Fruit fly (Drosophila melanogaster) whole organism, pupa: ENCODE measurements around the gene RpL23A.

Experiments
- CG10348 ChIP-seq: fragments of 200-800 bp; sonication (Bioruptor generic); IDR thresholded peaks from 2 replicates; pipeline ENCODE4 v1.3.6; 2022; ENCODE audit warnings: missing biosample characterization, missing genetic modification characterization
- CG12605 ChIP-seq: fragments of 200-800 bp; sonication (Bioruptor generic); IDR thresholded peaks from 2 replicates; pipeline ENCODE4 v1.3.6; 2022; ENCODE audit warnings: missing biosample characterization, missing genetic modification characterization
- CG13204 ChIP-seq: fragments of 200-800 bp; sonication (Bioruptor generic); optimal IDR thresholded peaks from 2 replicates; lab custom pipeline; 2018; ENCODE audit warnings: missing biosample characterization, mild to moderate bottlenecking, missing genetic modification characterization, moderate library complexity
- CG14655 ChIP-seq: fragments of 200-800 bp; sonication (Bioruptor generic); optimal IDR thresholded peaks from 3 replicates; lab custom pipeline; 2017; ENCODE audit warnings: mild to moderate bottlenecking, missing biosample characterization, missing genetic modification reagents, missing genetic modification characterization
- CG15710 ChIP-seq: fragments of 200-800 bp; sonication (Bioruptor generic); optimal IDR thresholded peaks from 2 replicates; lab custom pipeline; 2018; ENCODE audit warnings: missing biosample characterization, mild to moderate bottlenecking, missing genetic modification characterization, moderate library complexity
- CG17806 ChIP-seq: fragments of 200-800 bp; sonication (Bioruptor generic); optimal IDR thresholded peaks from 2 replicates; lab custom pipeline; 2018; ENCODE audit warnings: missing biosample characterization, mild to moderate bottlenecking, missing genetic modification characterization, moderate library complexity
- CG32121 ChIP-seq: fragments of 200-800 bp; sonication (Bioruptor generic); IDR thresholded peaks from 2 replicates; pipeline ENCODE4 v1.3.6; 2022; ENCODE audit warnings: missing biosample characterization, missing genetic modification characterization
- CG34367 ChIP-seq: fragments of 200-800 bp; sonication (Bioruptor generic); optimal IDR thresholded peaks from 2 replicates; lab custom pipeline; 2018; ENCODE audit warnings: missing biosample characterization, mild to moderate bottlenecking, missing genetic modification characterization
- CG4496 ChIP-seq: fragments of 200-800 bp; sonication (Bioruptor generic); IDR thresholded peaks from 3 replicates; pipeline ENCODE4 v1.3.6; 2022; ENCODE audit warnings: missing biosample characterization, missing genetic modification characterization
- CG8159 ChIP-seq: fragments of 200-800 bp; sonication (Bioruptor generic); optimal IDR thresholded peaks from 3 replicates; lab custom pipeline; 2018; ENCODE audit warnings: missing biosample characterization, mild to moderate bottlenecking, missing genetic modification characterization, moderate library complexity
- CG8301 ChIP-seq: fragments of 200-800 bp; sonication (Bioruptor generic); optimal IDR thresholded peaks from 2 replicates; lab custom pipeline; 2018; ENCODE audit warnings: missing biosample characterization, mild to moderate bottlenecking, missing genetic modification characterization
- CG9948 ChIP-seq: fragments of 200-800 bp; sonication (Bioruptor generic); optimal IDR thresholded peaks from 2 replicates; lab custom pipeline; 2018; ENCODE audit warnings: missing biosample characterization, mild to moderate bottlenecking, missing genetic modification characterization, moderate library complexity
- D1 ChIP-seq: fragments of 200-800 bp; sonication (Bioruptor generic); optimal IDR thresholded peaks from 2 replicates; lab custom pipeline; 2018; ENCODE audit warnings: missing biosample characterization, mild to moderate bottlenecking, missing genetic modification characterization, moderate library complexity
- EcR ChIP-seq: fragments of 200-800 bp; sonication (Bioruptor generic); optimal IDR thresholded peaks from 3 replicates; lab custom pipeline; 2019; ENCODE audit warnings: missing biosample characterization, missing genetic modification characterization, mild to moderate bottlenecking, moderate library complexity, missing genetic modification reagents
- Ets98B ChIP-seq: fragments of 200-800 bp; sonication (Bioruptor generic); IDR thresholded peaks from 2 replicates; pipeline ENCODE4 v1.3.6; 2022; ENCODE audit warnings: missing biosample characterization, missing genetic modification characterization
- Pif1A ChIP-seq: fragments of 200-800 bp; sonication (Bioruptor generic); optimal IDR thresholded peaks from 3 replicates; lab custom pipeline; 2016; ENCODE audit warnings: missing biosample characterization, missing genetic modification characterization
- Pif1B ChIP-seq: fragments of 200-800 bp; sonication (Bioruptor generic); optimal IDR thresholded peaks from 3 replicates; lab custom pipeline; 2016; ENCODE audit warnings: missing biosample characterization, missing genetic modification characterization
- Snoo ChIP-seq: fragments of 200-800 bp; sonication (Bioruptor generic); optimal IDR thresholded peaks from 3 replicates; lab custom pipeline; 2017; ENCODE audit warnings: missing biosample characterization, mild to moderate bottlenecking, missing genetic modification characterization, inconsistent platforms
- fd96Ca ChIP-seq: fragments of 200-800 bp; sonication (Bioruptor generic); IDR thresholded peaks from 3 replicates; pipeline ENCODE4 v1.3.6; 2022; ENCODE audit warnings: missing biosample characterization, missing genetic modification characterization
- gl ChIP-seq: fragments of 200-800 bp; sonication (Bioruptor generic); optimal IDR thresholded peaks from 2 replicates; lab custom pipeline; 2018; ENCODE audit warnings: missing biosample characterization, mild to moderate bottlenecking, missing genetic modification characterization
- rn ChIP-seq: fragments of 200-800 bp; sonication (Bioruptor generic); IDR thresholded peaks from 2 replicates; pipeline ENCODE4 v1.3.6; 2022; ENCODE audit warnings: missing biosample characterization, missing genetic modification characterization

The RpL23A gene

DNA sequence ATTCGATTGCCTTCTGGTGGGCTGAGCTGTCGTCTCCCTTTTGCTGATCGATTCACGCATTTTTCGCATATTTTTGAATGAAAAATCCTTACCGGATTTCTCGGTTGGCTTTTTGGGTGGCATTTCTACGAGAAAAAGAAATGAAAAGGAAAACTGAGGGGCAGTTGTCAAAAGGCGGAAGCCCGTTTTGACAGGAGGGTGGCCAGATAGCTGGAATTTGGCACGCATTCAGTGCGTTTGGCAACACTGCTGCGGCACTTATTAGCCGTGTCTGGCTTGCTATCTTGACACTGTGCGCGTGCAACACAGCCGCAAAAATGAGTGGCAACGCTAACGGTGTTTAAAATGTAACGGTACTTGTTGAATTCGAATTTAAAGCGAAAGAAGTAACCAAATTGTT lies at the start of gene RpL23A:
Gene RpL23A, minus strand, starts transcription at position 151 of the 400 bp plus-strand sequence.
- peak; percentile 29 for TF ChIP-seq gl (tag; lab: Kevin White, UChicago)
- TF ChIP-seq Pif1A: no peak
- TF ChIP-seq CG17806: peak; percentile 47
- TF ChIP-seq CG9948: peak; percentile 40
- peak; percentile 68 for TF ChIP-seq CG32121 (GFP tag; lab: Robert Waterston, UW)
- TF ChIP-seq CG12605: peak; percentile 46; the same call in 1 of the 2 replicates
- peak; percentile 92 for TF ChIP-seq CG4496 (GFP tag; lab: Robert Waterston, UW)
- TF ChIP-seq Ets98B: peak; percentile 74
- peak; percentile 75 for TF ChIP-seq CG34367
- TF ChIP-seq CG13204 (GFP tag; lab: Kevin White, UChicago): peak; percentile 40
- TF ChIP-seq CG8159 (tag; lab: Kevin White, UChicago): peak; percentile 61
- TF ChIP-seq CG10348 (GFP tag; lab: Robert Waterston, UW): no peak
- no peak for TF ChIP-seq EcR (GFP tag; lab: Kevin White, UChicago)
- no peak for TF ChIP-seq CG14655
- TF ChIP-seq rn (GFP tag; lab: Robert Waterston, UW): peak; percentile 81
- TF ChIP-seq fd96Ca (GFP tag; lab: Robert Waterston, UW): peak; percentile 85
- no peak for TF ChIP-seq Pif1B (GFP tag; lab: Kevin White, UChicago)
- peak; percentile 92 for TF ChIP-seq Snoo (tag; lab: Kevin White, UChicago)
- TF ChIP-seq CG15710 (tag; lab: Kevin White, UChicago): peak; percentile 63

dm6 chr3L:1711218-1711617 lies 42.8 kb upstream of the RpL23A start:
- TF ChIP-seq CG17806: peak; percentile 34
- no peak for TF ChIP-seq fd96Ca (GFP tag; lab: Robert Waterston, UW)
- TF ChIP-seq gl (tag; lab: Kevin White, UChicago): no peak
- TF ChIP-seq CG32121 (GFP tag; lab: Robert Waterston, UW): no peak
- peak; percentile 63 for TF ChIP-seq CG15710 (tag; lab: Kevin White, UChicago)
- no peak for TF ChIP-seq CG4496 (GFP tag; lab: Robert Waterston, UW)
- TF ChIP-seq Pif1B (GFP tag; lab: Kevin White, UChicago): no peak
- TF ChIP-seq D1 (tag; lab: Kevin White, UChicago): no peak
- no peak for TF ChIP-seq EcR (GFP tag; lab: Kevin White, UChicago)
- no peak for TF ChIP-seq Snoo (tag; lab: Kevin White, UChicago)
- no peak for TF ChIP-seq rn (GFP tag; lab: Robert Waterston, UW)
- TF ChIP-seq CG34367: peak; percentile 52
- no peak for TF ChIP-seq CG12605
- TF ChIP-seq CG8159 (tag; lab: Kevin White, UChicago): peak; percentile 67
- TF ChIP-seq, all 21 proteins: peak for 4

dm6 chr3L:1710562-1710961 lies 42.1 kb upstream of the RpL23A start:
- TF ChIP-seq gl (tag; lab: Kevin White, UChicago) (no peak), CG34367 (no peak), CG12605 (no peak), EcR (GFP tag; lab: Kevin White, UChicago) (no peak), Ets98B (no peak), CG32121 (GFP tag; lab: Robert Waterston, UW) (no peak), CG15710 (tag; lab: Kevin White, UChicago) (peak; percentile 27), CG13204 (GFP tag; lab: Kevin White, UChicago) (no peak), CG14655 (peak; percentile 39), CG4496 (GFP tag; lab: Robert Waterston, UW) (peak; percentile 54; the same call in 1 of the 3 replicates), CG8301 (no peak), fd96Ca (GFP tag; lab: Robert Waterston, UW) (peak; percentile 56; the same call in 1 of the 3 replicates), D1 (tag; lab: Kevin White, UChicago) (no peak), CG8159 (tag; lab: Kevin White, UChicago) (peak; percentile 61), Snoo (tag; lab: Kevin White, UChicago) (no peak), Pif1B (GFP tag; lab: Kevin White, UChicago) (no peak), CG10348 (GFP tag; lab: Robert Waterston, UW) (no peak), CG9948 (peak; percentile 42), Pif1A (peak; percentile 32), CG17806 (peak; percentile 51), rn (GFP tag; lab: Robert Waterston, UW) (no peak)
- TF ChIP-seq, all 21 proteins: peak for 8

DNA sequence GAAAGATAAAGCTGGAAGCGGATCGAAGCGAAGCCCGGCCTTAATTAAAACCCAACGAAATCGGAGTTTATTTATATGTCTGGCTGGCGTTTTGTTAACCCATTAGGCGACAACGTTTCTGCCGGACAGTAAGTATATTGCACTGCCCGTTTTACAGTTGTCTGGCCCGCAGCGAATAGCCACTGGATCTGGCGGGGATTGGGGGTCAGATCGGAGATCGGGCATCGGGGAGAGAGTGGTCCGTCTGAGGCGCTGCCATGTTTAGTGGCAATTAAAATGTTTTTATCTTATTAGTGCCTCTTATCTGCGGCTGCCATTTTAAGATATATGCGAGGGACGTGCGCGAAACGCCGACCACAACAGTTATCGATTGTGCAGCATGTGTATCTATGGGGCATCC lies 40.7 kb upstream of the RpL23A start:
- TF ChIP-seq EcR (GFP tag; lab: Kevin White, UChicago): peak; percentile 52
- no peak for TF ChIP-seq CG8159 (tag; lab: Kevin White, UChicago)

dm6 chr3L:1702367-1702927 lies 34.0 kb upstream of the RpL23A start, which contains the start of gene CG13931:
Gene CG13931, minus strand, starts transcription at chr3L:1702407.
- TF ChIP-seq CG8159 (tag; lab: Kevin White, UChicago): peak; percentile 69
- TF ChIP-seq EcR (GFP tag; lab: Kevin White, UChicago): peak; percentile 60
- peak; percentile 56 for TF ChIP-seq rn (GFP tag; lab: Robert Waterston, UW)
- peak; percentile 60 for TF ChIP-seq CG9948
- peak; percentile 78 for TF ChIP-seq Ets98B
- TF ChIP-seq CG15710 (tag; lab: Kevin White, UChicago): peak; percentile 64
- peak; percentile 58 for TF ChIP-seq gl (tag; lab: Kevin White, UChicago)
- TF ChIP-seq Snoo (tag; lab: Kevin White, UChicago): peak; percentile 38
- no peak for TF ChIP-seq D1 (tag; lab: Kevin White, UChicago)
- TF ChIP-seq CG14655: peak; percentile 72
- TF ChIP-seq CG8301: peak; percentile 67
- TF ChIP-seq Pif1A: peak; percentile 61
- peak; percentile 79 for TF ChIP-seq CG4496 (GFP tag; lab: Robert Waterston, UW)
- TF ChIP-seq CG13204 (GFP tag; lab: Kevin White, UChicago): peak; percentile 24
- TF ChIP-seq CG10348 (GFP tag; lab: Robert Waterston, UW): 0 out of 2 replicates have a peak, but pooled peaks have one; percentile 25
- TF ChIP-seq CG17806: peak; percentile 61
- peak; percentile 68 for TF ChIP-seq CG34367
- TF ChIP-seq fd96Ca (GFP tag; lab: Robert Waterston, UW): peak; percentile 81; the same call in 2 of the 3 replicates
- peak; percentile 58 for TF ChIP-seq CG12605
- peak; percentile 55 for TF ChIP-seq Pif1B (GFP tag; lab: Kevin White, UChicago)
- peak; percentile 78 for TF ChIP-seq CG32121 (GFP tag; lab: Robert Waterston, UW)
